Worm (Caenorhabditis elegans) whole organism, L3 larva: Measurements from ENCODE around the gene ttr-49.

Source experiments
- R02D3.7 ChIP-seq: fragments of 150-350 bp; optimal IDR thresholded peaks from 2 replicates; lab custom pipeline; 2014; ENCODE audit warnings: missing biosample characterization, missing genetic modification characterization
- ZK546.5 ChIP-seq: sonication (generic microtip); optimal IDR thresholded peaks from 2 replicates; lab custom pipeline; 2017; ENCODE audit warnings: missing biosample characterization, missing genetic modification characterization
- ama-1 ChIP-seq: fragments of 150-350 bp; optimal IDR thresholded peaks from 2 replicates; lab custom pipeline; 2018
- ceh-28 ChIP-seq: fragments of 150-350 bp; optimal IDR thresholded peaks from 2 replicates; lab custom pipeline; 2014; ENCODE audit warnings: missing biosample characterization, missing genetic modification reagents, missing genetic modification characterization
- ceh-82 ChIP-seq: fragments of 150-350 bp; optimal IDR thresholded peaks from 2 replicates; lab custom pipeline; 2014; ENCODE audit warnings: missing biosample characterization, missing genetic modification characterization
- daf-12 ChIP-seq: fragments of 150-350 bp; optimal IDR thresholded peaks from 2 replicates; lab custom pipeline; 2014; ENCODE audit warnings: missing biosample characterization, missing genetic modification reagents, missing genetic modification characterization
- egl-27 ChIP-seq: sonication (generic microtip); optimal IDR thresholded peaks from 4 replicates; lab custom pipeline; 2017; ENCODE audit warnings: missing biosample characterization, missing genetic modification reagents, missing genetic modification characterization
- egl-5 ChIP-seq: fragments of 150-350 bp; optimal IDR thresholded peaks from 2 replicates; lab custom pipeline; 2017; ENCODE audit warnings: missing biosample characterization, missing genetic modification reagents, missing genetic modification characterization, inconsistent platforms
- elt-1 ChIP-seq: fragments of 150-350 bp; optimal IDR thresholded peaks from 2 replicates; lab custom pipeline; 2014; ENCODE audit warnings: missing biosample characterization, missing genetic modification characterization
- elt-2 ChIP-seq: sonication (generic microtip); optimal IDR thresholded peaks from 2 replicates; lab custom pipeline; 2016; ENCODE audit warnings: missing genetic modification reagents, mild to moderate bottlenecking, missing genetic modification characterization, missing compliant biosample characterization
- elt-3 ChIP-seq, 3 experiments: fragments of 150-350 bp in 1 of 3; sonication (generic microtip) in 2 of 3; optimal IDR thresholded peaks; 2 replicates in 2 of 3; 4 replicates in 1 of 3; lab custom pipeline; 2014 to 2017; ENCODE audit warnings: missing biosample characterization in 3 of 3, missing genetic modification characterization in 3 of 3
- eor-1 ChIP-seq, 2 experiments: fragments of 150-350 bp; optimal IDR thresholded peaks; 2 replicates each; lab custom pipeline; 2014 to 2018; ENCODE audit warnings: missing biosample characterization in 2 of 2, missing genetic modification characterization in 2 of 2
- fkh-10 ChIP-seq: sonication (generic microtip); optimal IDR thresholded peaks from 2 replicates; lab custom pipeline; 2017; ENCODE audit warnings: missing biosample characterization, missing genetic modification reagents, missing genetic modification characterization
- fkh-2 ChIP-seq: fragments of 150-350 bp; optimal IDR thresholded peaks from 2 replicates; lab custom pipeline; 2014; ENCODE audit warnings: missing biosample characterization, missing genetic modification reagents, missing genetic modification characterization
- fos-1 ChIP-seq: fragments of 150-350 bp; optimal IDR thresholded peaks from 2 replicates; lab custom pipeline; 2014; ENCODE audit warnings: missing biosample characterization, missing genetic modification characterization
- hmg-11 ChIP-seq: sonication (generic microtip); optimal IDR thresholded peaks from 2 replicates; lab custom pipeline; 2016; ENCODE audit warnings: missing genetic modification characterization, missing compliant biosample characterization
- lin-15B ChIP-seq: fragments of 150-350 bp; optimal IDR thresholded peaks from 2 replicates; lab custom pipeline; 2014; ENCODE audit warnings: missing biosample characterization, missing genetic modification characterization
- lin-39 ChIP-seq: fragments of 150-350 bp; optimal IDR thresholded peaks from 2 replicates; lab custom pipeline; 2018; ENCODE audit warnings: missing biosample characterization, missing genetic modification reagents, missing genetic modification characterization
- lsy-12 ChIP-seq: sonication (generic microtip); optimal IDR thresholded peaks from 2 replicates; lab custom pipeline; 2016; ENCODE audit warnings: mild to moderate bottlenecking, missing genetic modification characterization, missing compliant biosample characterization
- mml-1 ChIP-seq: fragments of 150-350 bp; sonication (generic microtip); optimal IDR thresholded peaks from 3 replicates; lab custom pipeline; 2014; ENCODE audit warnings: missing biosample characterization, missing genetic modification characterization
- nhr-11 ChIP-seq: fragments of 150-350 bp; optimal IDR thresholded peaks from 2 replicates; lab custom pipeline; 2014; ENCODE audit warnings: missing biosample characterization, missing genetic modification characterization
- nhr-12 ChIP-seq: fragments of 150-350 bp; optimal IDR thresholded peaks from 2 replicates; lab custom pipeline; 2014; ENCODE audit warnings: missing biosample characterization, missing genetic modification characterization
- nhr-23 ChIP-seq: fragments of 150-350 bp; optimal IDR thresholded peaks from 2 replicates; lab custom pipeline; 2014; ENCODE audit warnings: missing biosample characterization, missing genetic modification reagents, missing genetic modification characterization
- nhr-237 ChIP-seq: fragments of 150-350 bp; optimal IDR thresholded peaks from 2 replicates; lab custom pipeline; 2014; ENCODE audit warnings: missing biosample characterization, missing genetic modification characterization
- nhr-25 ChIP-seq: sonication (generic microtip); optimal IDR thresholded peaks from 2 replicates; lab custom pipeline; 2017; ENCODE audit warnings: missing biosample characterization, missing genetic modification characterization
- nhr-28 ChIP-seq: fragments of 150-350 bp; optimal IDR thresholded peaks from 2 replicates; lab custom pipeline; 2014; ENCODE audit warnings: missing biosample characterization, missing genetic modification characterization
- nhr-43 ChIP-seq: sonication (generic microtip); optimal IDR thresholded peaks from 2 replicates; lab custom pipeline; 2016; ENCODE audit warnings: mild to moderate bottlenecking, missing genetic modification characterization, missing compliant biosample characterization; ENCODE audit not compliant: poor library complexity, severe bottlenecking
- nhr-67 ChIP-seq: fragments of 150-350 bp; optimal IDR thresholded peaks from 2 replicates; lab custom pipeline; 2014; ENCODE audit warnings: missing biosample characterization, missing genetic modification characterization
- nhr-77 ChIP-seq: fragments of 150-350 bp; optimal IDR thresholded peaks from 2 replicates; lab custom pipeline; 2014; ENCODE audit warnings: missing biosample characterization, missing genetic modification characterization
- pha-4 ChIP-seq: fragments of 150-350 bp; optimal IDR thresholded peaks from 2 replicates; lab custom pipeline; 2014; ENCODE audit warnings: missing biosample characterization, missing genetic modification reagents, missing genetic modification characterization
- pqm-1 ChIP-seq: fragments of 150-350 bp; optimal IDR thresholded peaks from 2 replicates; lab custom pipeline; 2017; ENCODE audit warnings: missing biosample characterization, missing genetic modification characterization, inconsistent platforms
- sea-2 ChIP-seq: fragments of 150-350 bp; sonication (generic microtip); optimal IDR thresholded peaks from 4 replicates; lab custom pipeline; 2014; ENCODE audit warnings: missing biosample characterization, missing genetic modification reagents, missing genetic modification characterization
- snpc-4 ChIP-seq: fragments of 150-350 bp; optimal IDR thresholded peaks from 2 replicates; lab custom pipeline; 2014; ENCODE audit warnings: missing biosample characterization, missing genetic modification characterization
- tbx-2 ChIP-seq: sonication (generic microtip); optimal IDR thresholded peaks from 2 replicates; lab custom pipeline; 2016; ENCODE audit warnings: mild to moderate bottlenecking, missing genetic modification characterization, missing compliant biosample characterization
- unc-39 ChIP-seq: sonication (generic microtip); optimal IDR thresholded peaks from 4 replicates; lab custom pipeline; 2017; ENCODE audit warnings: missing biosample characterization, missing genetic modification characterization
- zag-1 ChIP-seq: fragments of 150-350 bp; optimal IDR thresholded peaks from 2 replicates; lab custom pipeline; 2014; ENCODE audit warnings: missing biosample characterization, missing genetic modification characterization
- ztf-11 ChIP-seq: fragments of 150-350 bp; optimal IDR thresholded peaks from 2 replicates; lab custom pipeline; 2014; ENCODE audit warnings: missing biosample characterization, missing genetic modification characterization
- ztf-4 ChIP-seq: fragments of 150-350 bp; optimal IDR thresholded peaks from 2 replicates; lab custom pipeline; 2014; ENCODE audit warnings: missing biosample characterization, missing genetic modification characterization

ttr-49 gene

ce11 chrV:9342965-9343628 lies 13.2 kb downstream of the ttr-49 start:
- no peak for TF ChIP-seq nhr-77 (tag; lab: Kevin White, UChicago)
- TF ChIP-seq fkh-10 (GFP tag; lab: Kevin White, UChicago): no peak
- no peak for TF ChIP-seq zag-1 (tag; lab: Kevin White, UChicago)
- TF ChIP-seq egl-27 (tag; lab: Kevin White, UChicago): no peak
- TF ChIP-seq fkh-2 (tag; lab: Kevin White, UChicago): no peak
- TF ChIP-seq pha-4 (tag; lab: Kevin White, UChicago): peak; percentile 17
- no peak for TF ChIP-seq ZK546.5 (tag; lab: Kevin White, UChicago)
- no peak for TF ChIP-seq tbx-2
- TF ChIP-seq nhr-43 (tag; lab: Kevin White, UChicago): peak; percentile 25
- no peak for TF ChIP-seq nhr-67 (tag; lab: Kevin White, UChicago)
- TF ChIP-seq nhr-237 (tag; lab: Kevin White, UChicago): no peak
- TF ChIP-seq ceh-82 (tag; lab: Kevin White, UChicago): no peak
- no peak for TF ChIP-seq egl-5 (tag; lab: Kevin White, UChicago)
- TF ChIP-seq ama-1 (lab: Kevin White, UChicago): peak; percentile 42
- TF ChIP-seq elt-3 (tag; optimal IDR thresholded peaks at IDR 0.05; lab: Kevin White, UChicago): no peak
- no peak for TF ChIP-seq unc-39 (tag; lab: Kevin White, UChicago)
- TF ChIP-seq lin-39: peak; percentile 34
- no peak for TF ChIP-seq elt-1
- TF ChIP-seq ztf-11: no peak
- TF ChIP-seq fos-1 (tag; lab: Kevin White, UChicago): no peak
- no peak for TF ChIP-seq daf-12 (tag; lab: Kevin White, UChicago)
- no peak for TF ChIP-seq pqm-1 (tag; lab: Kevin White, UChicago)
- no peak for TF ChIP-seq lin-15B (tag; lab: Kevin White, UChicago)
- no peak for TF ChIP-seq lsy-12 (tag; lab: Kevin White, UChicago)
- no peak for TF ChIP-seq elt-2
- TF ChIP-seq eor-1 (tag; optimal IDR thresholded peaks at IDR 0.05; lab: Kevin White, UChicago): no peak
- no peak for TF ChIP-seq mml-1 (tag; lab: Kevin White, UChicago)
- no peak for TF ChIP-seq nhr-23

ce11 chrV:9340318-9340717 lies 16.0 kb downstream of the ttr-49 start:
- no peak for TF ChIP-seq ceh-28 (tag; lab: Kevin White, UChicago)
- TF ChIP-seq pqm-1 (tag; lab: Kevin White, UChicago): no peak
- no peak for TF ChIP-seq egl-27 (tag; lab: Kevin White, UChicago)
- no peak for TF ChIP-seq eor-1 (tag; optimal IDR thresholded peaks at IDR 0.05; lab: Kevin White, UChicago)
- peak; percentile 47 for TF ChIP-seq nhr-25 (tag; lab: Kevin White, UChicago)
- peak; percentile 3 for TF ChIP-seq elt-2
- TF ChIP-seq nhr-43 (tag; lab: Kevin White, UChicago): peak; percentile 28
- TF ChIP-seq, all 47 proteins: peak for 3

- no peak for TF ChIP-seq hmg-11 (tag; lab: Kevin White, UChicago)
- no peak for TF ChIP-seq sea-2 (GFP tag; lab: Kevin White, UChicago)
- TF ChIP-seq nhr-67 (tag; lab: Kevin White, UChicago): no peak
- no peak for TF ChIP-seq nhr-77 (tag; lab: Kevin White, UChicago)
- no peak for TF ChIP-seq ceh-82 (tag; lab: Kevin White, UChicago)
- peak; percentile 43 for TF ChIP-seq elt-2
- no peak for TF ChIP-seq egl-5 (tag; lab: Kevin White, UChicago)
- TF ChIP-seq nhr-43 (tag; lab: Kevin White, UChicago): peak; percentile 75
- no peak for TF ChIP-seq snpc-4
- no peak for TF ChIP-seq nhr-11
- no peak for TF ChIP-seq lin-39
- TF ChIP-seq nhr-28 (tag; lab: Kevin White, UChicago): no peak
- TF ChIP-seq tbx-2: no peak
- no peak for TF ChIP-seq nhr-12 (tag; lab: Kevin White, UChicago)
- no peak for TF ChIP-seq ztf-4
- no peak for TF ChIP-seq egl-27 (tag; lab: Kevin White, UChicago)
- no peak for TF ChIP-seq fkh-10 (GFP tag; lab: Kevin White, UChicago)
- TF ChIP-seq lsy-12 (tag; lab: Kevin White, UChicago): peak; percentile 78
- TF ChIP-seq ama-1 (lab: Kevin White, UChicago): peak; percentile 99
- peak; percentile 45 for TF ChIP-seq nhr-25 (tag; lab: Kevin White, UChicago)
- TF ChIP-seq ZK546.5 (tag; lab: Kevin White, UChicago): no peak
- TF ChIP-seq nhr-23: peak; percentile 49
- no peak for TF ChIP-seq R02D3.7 (tag; lab: Kevin White, UChicago)
- TF ChIP-seq elt-1: no peak
- TF ChIP-seq unc-39 (tag; lab: Kevin White, UChicago): no peak
These were observed 17.9 kb downstream of the ttr-49 start for ce11 chrV:9338452-9338851.
